Fruit fly (Drosophila melanogaster) whole organism, embryonic: ENCODE results near the gene Snx17.

Source experiments
- Atf3 ChIP-seq: fragments of 200-800 bp; sonication (Bioruptor generic); optimal IDR thresholded peaks from 3 replicates; lab custom pipeline; 2016; ENCODE audit warnings: missing biosample characterization, missing genetic modification characterization
- CG10543 ChIP-seq: fragments of 200-800 bp; sonication (Bioruptor generic); optimal IDR thresholded peaks from 3 replicates; lab custom pipeline; 2017; ENCODE audit warnings: missing biosample characterization, mild to moderate bottlenecking, missing genetic modification characterization, moderate library complexity
- CG12299 ChIP-seq: fragments of 200-800 bp; sonication (Bioruptor generic); optimal IDR thresholded peaks from 2 replicates; lab custom pipeline; 2018; ENCODE audit warnings: missing biosample characterization, mild to moderate bottlenecking, missing genetic modification characterization
- CG12391 ChIP-seq: fragments of 200-800 bp; sonication (Bioruptor generic); optimal IDR thresholded peaks from 3 replicates; lab custom pipeline; 2018; ENCODE audit warnings: missing biosample characterization, mild to moderate bottlenecking, missing genetic modification characterization, moderate library complexity
- CG13287 ChIP-seq: fragments of 200-800 bp; sonication (Bioruptor generic); IDR thresholded peaks from 2 replicates; pipeline ENCODE4 v1.3.6; 2022; ENCODE audit warnings: missing biosample characterization, missing genetic modification characterization; ENCODE audit not compliant: partially characterized antibody
- CG15479 ChIP-seq: fragments of 200-800 bp; sonication (Bioruptor generic); optimal IDR thresholded peaks from 3 replicates; lab custom pipeline; 2019; ENCODE audit warnings: missing biosample characterization, mild to moderate bottlenecking, missing genetic modification characterization, moderate library complexity
- CG15601 ChIP-seq: fragments of 200-800 bp; sonication (Bioruptor generic); optimal IDR thresholded peaks from 3 replicates; lab custom pipeline; 2019; ENCODE audit warnings: missing biosample characterization, mild to moderate bottlenecking, missing genetic modification characterization, moderate library complexity
- CG17361 ChIP-seq: fragments of 200-800 bp; sonication (Bioruptor generic); IDR thresholded peaks from 3 replicates; pipeline ENCODE4 v1.3.6; 2022; ENCODE audit warnings: missing biosample characterization, missing genetic modification characterization
- CG17385 ChIP-seq: fragments of 200-800 bp; sonication (Bioruptor generic); optimal IDR thresholded peaks from 3 replicates; lab custom pipeline; 2018; ENCODE audit warnings: missing biosample characterization, mild to moderate bottlenecking, missing genetic modification characterization
- CG17829 ChIP-seq: fragments of 200-800 bp; optimal IDR thresholded peaks from 2 replicates; lab custom pipeline; 2019; ENCODE audit warnings: missing biosample characterization, mild to moderate bottlenecking, missing genetic modification characterization, moderate library complexity
- CG17912 ChIP-seq: fragments of 200-800 bp; sonication (Bioruptor generic); optimal IDR thresholded peaks from 2 replicates; lab custom pipeline; 2018; ENCODE audit warnings: missing biosample characterization, mild to moderate bottlenecking, missing genetic modification characterization
- CG2202 ChIP-seq: fragments of 200-800 bp; sonication (Bioruptor generic); optimal IDR thresholded peaks from 2 replicates; lab custom pipeline; 2018; ENCODE audit warnings: missing biosample characterization, mild to moderate bottlenecking, missing genetic modification characterization
- CG2875 ChIP-seq: fragments of 200-800 bp; sonication (Bioruptor generic); optimal IDR thresholded peaks from 2 replicates; lab custom pipeline; 2017; ENCODE audit warnings: missing biosample characterization, mild to moderate bottlenecking, missing genetic modification characterization, missing genetic modification reagents
- CG32772 ChIP-seq: fragments of 200-800 bp; sonication (Bioruptor generic); IDR thresholded peaks from 2 replicates; pipeline ENCODE4 v1.3.6; 2022; ENCODE audit warnings: missing biosample characterization, missing genetic modification characterization
- CG34422 ChIP-seq: fragments of 200-800 bp; sonication (Bioruptor generic); IDR thresholded peaks from 3 replicates; pipeline ENCODE4 v1.3.6; 2022; ENCODE audit warnings: missing biosample characterization, missing genetic modification characterization
- CG4730 ChIP-seq: fragments of 200-800 bp; sonication (Bioruptor generic); IDR thresholded peaks from 2 replicates; pipeline ENCODE4 v1.3.6; 2022; ENCODE audit warnings: missing biosample characterization, missing genetic modification characterization
- CG7556 ChIP-seq: fragments of 200-800 bp; sonication (Bioruptor generic); optimal IDR thresholded peaks from 2 replicates; lab custom pipeline; 2017; ENCODE audit warnings: missing biosample characterization, mild to moderate bottlenecking, missing genetic modification characterization
- Dfd ChIP-seq, 2 experiments: fragments of >200 bp; optimal IDR thresholded peaks; 2 replicates each; lab custom pipeline; 2017; ENCODE audit warnings: missing biosample characterization in 2 of 2, missing genetic modification characterization in 2 of 2
- Dip2 ChIP-seq: fragments of 200-800 bp; sonication (Bioruptor generic); IDR thresholded peaks from 2 replicates; pipeline ENCODE4 v1.3.6; 2022; ENCODE audit warnings: missing biosample characterization, missing genetic modification characterization
- E2f1 ChIP-seq: fragments of 200-800 bp; sonication (Bioruptor generic); IDR thresholded peaks from 2 replicates; pipeline ENCODE4 v1.3.6; 2022; ENCODE audit warnings: missing biosample characterization, missing genetic modification characterization
- Eip74EF ChIP-seq, 2 experiments: fragments of 200-800 bp in 1 of 2; fragments of >200 bp in 1 of 2; sonication (Bioruptor generic) in 1 of 2; optimal IDR thresholded peaks; 2 replicates each; lab custom pipeline; 2017 to 2019; ENCODE audit warnings: missing biosample characterization in 2 of 2, missing genetic modification characterization in 2 of 2, mild to moderate bottlenecking in 1 of 2, moderate library complexity in 1 of 2
- Hand ChIP-seq: fragments of 200-800 bp; sonication (Bioruptor generic); optimal IDR thresholded peaks from 2 replicates; lab custom pipeline; 2017; ENCODE audit warnings: mild to moderate bottlenecking, missing biosample characterization, missing genetic modification reagents, missing genetic modification characterization
- Hr39 ChIP-seq: fragments of >200 bp; optimal IDR thresholded peaks from 2 replicates; lab custom pipeline; 2017
- Hr51 ChIP-seq, 2 experiments: fragments of 200-800 bp; sonication (Bioruptor generic); optimal IDR thresholded peaks; 2 replicates in 1 of 2; 3 replicates in 1 of 2; lab custom pipeline; 2016 to 2018; ENCODE audit warnings: missing biosample characterization in 2 of 2, missing genetic modification characterization in 2 of 2, mild to moderate bottlenecking in 1 of 2, moderate library complexity in 1 of 2
- Hr78 ChIP-seq, 2 experiments: fragments of 200-800 bp in 1 of 2; fragments of >200 bp in 1 of 2; sonication (Bioruptor generic) in 1 of 2; optimal IDR thresholded peaks; 2 replicates each; lab custom pipeline; 2017 to 2019; ENCODE audit warnings: missing biosample characterization in 2 of 2, missing genetic modification characterization in 2 of 2, mild to moderate bottlenecking in 1 of 2, moderate library complexity in 1 of 2
- Mad ChIP-seq: fragments of 200-800 bp; sonication (Bioruptor generic); optimal IDR thresholded peaks from 2 replicates; lab custom pipeline; 2016; ENCODE audit warnings: missing biosample characterization, missing genetic modification characterization
- NC2α ChIP-seq: fragments of 200-800 bp; sonication (Bioruptor generic); optimal IDR thresholded peaks from 2 replicates; lab custom pipeline; 2016; ENCODE audit warnings: missing biosample characterization, missing genetic modification characterization
- NFAT ChIP-seq: fragments of 200-800 bp; sonication (Bioruptor generic); IDR thresholded peaks from 2 replicates; pipeline ENCODE4 v1.3.6; 2022; ENCODE audit warnings: missing biosample characterization, missing genetic modification characterization
- Nf-YA ChIP-seq: fragments of 200-800 bp; sonication (Bioruptor generic); IDR thresholded peaks from 2 replicates; pipeline ENCODE4 v1.3.6; 2022; ENCODE audit warnings: missing biosample characterization, missing genetic modification characterization
- Rx ChIP-seq: fragments of 200-800 bp; sonication (Bioruptor generic); IDR thresholded peaks from 2 replicates; pipeline ENCODE4 v1.3.6; 2022; ENCODE audit warnings: missing biosample characterization, missing genetic modification characterization
- Six4 ChIP-seq: fragments of 200-800 bp; sonication (Bioruptor generic); optimal IDR thresholded peaks from 2 replicates; lab custom pipeline; 2016; ENCODE audit warnings: missing biosample characterization, missing genetic modification characterization
- Trl ChIP-seq, 3 experiments: fragments of >200 bp in 2 of 3; fragments of 200-800 bp in 1 of 3; sonication (Bioruptor generic) in 1 of 3; optimal IDR thresholded peaks; 2 replicates in 1 of 3; 3 replicates in 2 of 3; lab custom pipeline; 2016 to 2017; ENCODE audit warnings: missing biosample characterization in 1 of 3, missing genetic modification characterization in 1 of 3
- ab ChIP-seq: fragments of 200-800 bp; sonication (Bioruptor generic); optimal IDR thresholded peaks from 2 replicates; lab custom pipeline; 2016; ENCODE audit warnings: missing biosample characterization, missing genetic modification characterization
- amos ChIP-seq: fragments of 200-800 bp; sonication (Bioruptor generic); IDR thresholded peaks from 2 replicates; pipeline ENCODE4 v1.3.6; 2022; ENCODE audit warnings: missing biosample characterization, missing genetic modification characterization; ENCODE audit not compliant: partially characterized antibody
- cg ChIP-seq: fragments of 200-800 bp; sonication (Bioruptor generic); optimal IDR thresholded peaks from 3 replicates; lab custom pipeline; 2019; ENCODE audit warnings: missing biosample characterization, mild to moderate bottlenecking, missing genetic modification characterization, moderate library complexity
- chn ChIP-seq: fragments of 200-800 bp; sonication (Bioruptor generic); optimal IDR thresholded peaks from 2 replicates; lab custom pipeline; 2016; ENCODE audit warnings: missing biosample characterization, missing genetic modification characterization
- exex ChIP-seq: fragments of 200-800 bp; sonication (Bioruptor generic); optimal IDR thresholded peaks from 4 replicates; lab custom pipeline; 2018; ENCODE audit warnings: missing biosample characterization, mild to moderate bottlenecking, missing genetic modification characterization, moderate library complexity
- fru ChIP-seq: fragments of >200 bp; optimal IDR thresholded peaks from 2 replicates; lab custom pipeline; 2017
- fu2 ChIP-seq: fragments of 200-800 bp; sonication (Bioruptor generic); optimal IDR thresholded peaks from 2 replicates; lab custom pipeline; 2016; ENCODE audit warnings: missing biosample characterization, missing genetic modification characterization
- gem ChIP-seq: fragments of 200-800 bp; sonication (Bioruptor generic); optimal IDR thresholded peaks from 2 replicates; lab custom pipeline; 2019; ENCODE audit warnings: missing biosample characterization, mild to moderate bottlenecking, missing genetic modification characterization, moderate library complexity
- h ChIP-seq: fragments of >200 bp; optimal IDR thresholded peaks from 2 replicates; lab custom pipeline; 2017
- hbn ChIP-seq: fragments of 200-800 bp; sonication (Bioruptor generic); IDR thresholded peaks from 2 replicates; pipeline ENCODE4 v1.3.6; 2022; ENCODE audit warnings: missing biosample characterization, missing genetic modification characterization; ENCODE audit not compliant: partially characterized antibody
- her ChIP-seq: fragments of 200-800 bp; sonication (Bioruptor generic); optimal IDR thresholded peaks from 2 replicates; lab custom pipeline; 2016; ENCODE audit warnings: missing biosample characterization, missing genetic modification characterization
- lov ChIP-seq, 2 experiments: fragments of 200-800 bp in 1 of 2; fragments of >200 bp in 1 of 2; sonication (Bioruptor generic) in 1 of 2; IDR thresholded peaks in 1 of 2; optimal IDR thresholded peaks in 1 of 2; 2 replicates in 1 of 2; 3 replicates in 1 of 2; pipeline versions ENCODE4 v1.3.6 to Lab custom; 2017 to 2022; ENCODE audit warnings: missing biosample characterization in 1 of 2, missing genetic modification characterization in 1 of 2
- org-1 ChIP-seq: fragments of 200-800 bp; sonication (Bioruptor generic); optimal IDR thresholded peaks from 2 replicates; lab custom pipeline; 2017; ENCODE audit warnings: missing biosample characterization, missing genetic modification characterization
- pan ChIP-seq, 4 experiments: fragments of >200 bp in 3 of 4; fragments of 200-800 bp in 1 of 4; sonication (Bioruptor generic) in 1 of 4; optimal IDR thresholded peaks in 3 of 4; IDR thresholded peaks in 1 of 4; 2 replicates each; pipeline versions ENCODE4 v1.3.6 to Lab custom; 2017 to 2022; ENCODE audit warnings: missing biosample characterization in 2 of 4, missing genetic modification characterization in 2 of 4, mixed read lengths in 1 of 4
- pum ChIP-seq: fragments of 200-800 bp; sonication (Bioruptor generic); optimal IDR thresholded peaks from 2 replicates; lab custom pipeline; 2016; ENCODE audit warnings: missing biosample characterization, missing genetic modification characterization
- sens ChIP-seq: fragments of 200-800 bp; sonication (Bioruptor generic); peaks from one replicate; lab custom pipeline; 2016; ENCODE audit warnings: missing biosample characterization, missing genetic modification characterization
- vvl ChIP-seq: fragments of 200-800 bp; sonication (Bioruptor generic); IDR thresholded peaks from 2 replicates; pipeline ENCODE4 v1.3.6; 2022; ENCODE audit warnings: missing biosample characterization, missing genetic modification characterization
- z ChIP-seq: fragments of 200-800 bp; sonication (Bioruptor generic); IDR thresholded peaks from 3 replicates; pipeline ENCODE4 v1.3.6; 2022; ENCODE audit warnings: missing biosample characterization, missing genetic modification characterization

The Snx17 gene

dm6 chr2L:10200847-10201246 is 5.9 kb downstream of the Snx17 start, which contains the start of the genes Ripalpha and RpL7 (continued):
- TF ChIP-seq cg (GFP tag; lab: Kevin White, UChicago) (no peak), exex (peak; percentile 78), lov (optimal IDR thresholded peaks at IDR 0.05; lab: Kevin White, UChicago) (no peak), lov (GFP tag; IDR thresholded peaks at IDR 0.05; lab: Robert Waterston, UW) (peak; percentile 99), CG34422 (GFP tag; lab: Robert Waterston, UW) (peak; percentile 98), Atf3 (GFP tag; lab: Kevin White, UChicago) (peak; percentile 97), Dfd (GFP tag; optimal IDR thresholded peaks at IDR 0.05; lab: Kevin White, UChicago) (no peak), CG17912 (peak; percentile 99), Six4 (GFP tag; lab: Kevin White, UChicago) (peak; percentile 89), CG15479 (peak; percentile 95), Hr39 (no peak), org-1 (GFP tag; lab: Kevin White, UChicago) (peak; percentile 97), fu2 (GFP tag; lab: Kevin White, UChicago) (peak; percentile 98), CG17829 (tag; lab: Kevin White, UChicago) (peak; percentile 90), her (peak; percentile 97), gem (tag; lab: Kevin White, UChicago) (peak; percentile 85), Hr78 (GFP tag; optimal IDR thresholded peaks at IDR 0.05; lab: Kevin White, UChicago) (no peak), Rx (GFP tag; lab: Robert Waterston, UW) (peak; percentile 98), Hand (GFP tag; lab: Kevin White, UChicago) (peak; percentile 93), Nf-YA (peak; percentile 93), sens (GFP tag; lab: Kevin White, UChicago) (peak; percentile 100), CG17385 (peak; percentile 95), fru (no peak), CG12391 (tag; lab: Kevin White, UChicago) (peak; percentile 97), CG32772 (no peak; the same call in none of the 2 replicates), amos (GFP tag; lab: Robert Waterston, UW) (peak; percentile 98), Trl (optimal IDR thresholded peaks at IDR 0.05; lab: Kevin White, UChicago) (no peak), Trl (GFP tag; optimal IDR thresholded peaks at IDR 0.05; lab: Kevin White, UChicago) (peak; percentile 99), Hr51 (GFP tag; optimal IDR thresholded peaks at IDR 0.05; lab: Kevin White, UChicago) (peak; percentile 88 to 99), NFAT (GFP tag; lab: Robert Waterston, UW) (peak; percentile 99), z (GFP tag; lab: Robert Waterston, UW) (peak; percentile 75; the same call in 2 of the 3 replicates), Dip2 (GFP tag; lab: Robert Waterston, UW) (no peak), E2f1 (GFP tag; lab: Robert Waterston, UW) (peak; percentile 96), CG13287 (GFP tag; lab: Robert Waterston, UW) (peak; percentile 93), CG15601 (tag; lab: Kevin White, UChicago) (peak; percentile 95), NC2α (GFP tag; lab: Kevin White, UChicago) (peak; percentile 97), CG12299 (tag; lab: Kevin White, UChicago) (peak; percentile 94), CG7556 (peak; percentile 93), CG2875 (GFP tag; lab: Kevin White, UChicago) (peak; percentile 99), CG10543 (GFP tag; lab: Kevin White, UChicago) (peak; percentile 99), CG4730 (GFP tag; lab: Robert Waterston, UW) (peak; percentile 88), ab (GFP tag; lab: Kevin White, UChicago) (peak; percentile 92), Mad (GFP tag; lab: Kevin White, UChicago) (peak; percentile 99), vvl (GFP tag; lab: Robert Waterston, UW) (peak; percentile 98), Eip74EF (GFP tag; optimal IDR thresholded peaks at IDR 0.05; lab: Kevin White, UChicago) (peak in 1 of 2 experiments; percentile 83), h (no peak), hbn (GFP tag; lab: Robert Waterston, UW) (peak; percentile 81), CG2202 (tag; lab: Kevin White, UChicago) (peak; percentile 95), pum (peak; percentile 96), CG17361 (GFP tag; lab: Robert Waterston, UW) (peak; percentile 94), chn (GFP tag; lab: Kevin White, UChicago) (peak; percentile 97), pan (optimal IDR thresholded peaks at IDR 0.05; lab: Kevin White, UChicago) (no peak), pan (GFP tag; optimal IDR thresholded peaks at IDR 0.05 in 1 of 2, IDR thresholded peaks at IDR 0.05 in 1 of 2) (peak in 1 of 2 experiments; percentile 96)
